Worm (Caenorhabditis elegans): ENCODE data around the gene ZK1127.5.

ZK1127.5 gene

DNA sequence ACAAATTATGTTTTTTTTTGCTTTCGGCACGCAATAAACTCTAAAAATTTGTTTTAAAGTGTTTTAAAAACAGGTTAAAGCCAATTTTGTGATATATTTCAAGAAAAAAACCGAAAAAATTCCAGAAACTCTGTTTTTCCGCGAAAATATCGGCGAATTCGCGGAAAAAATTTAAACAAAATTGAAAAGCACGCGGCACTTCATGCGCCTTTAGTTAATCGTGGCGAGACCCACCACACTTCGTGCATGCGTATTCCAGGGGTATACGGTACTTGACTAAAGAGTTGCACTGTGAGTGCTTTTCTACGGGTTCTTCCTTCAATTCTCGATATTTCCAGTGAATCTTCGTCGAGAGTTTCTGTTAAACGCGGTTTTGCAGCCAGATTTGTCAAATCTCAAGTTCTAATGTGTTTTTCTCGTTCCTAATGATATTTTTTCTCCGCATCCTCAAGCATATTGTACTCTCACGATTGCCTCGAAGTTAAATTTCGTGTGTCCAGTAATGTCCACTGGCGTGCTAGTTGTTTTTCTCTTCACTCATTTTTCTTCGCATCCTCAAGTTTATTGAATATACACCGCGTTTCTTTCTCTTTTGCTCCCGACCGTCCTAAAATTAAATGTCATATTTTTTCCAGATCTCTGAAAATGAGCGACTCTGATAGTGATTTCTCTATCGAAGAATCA is 12.7 kb upstream of the ZK1127.5 start, which contains the start of gene cin-4:
cin-4 (plus strand) TSS at position 634 of the 684 bp plus-strand sequence.
- TF ChIP-seq unc-130 (tag; optimal IDR thresholded peaks at IDR 0.05) (no peak), isw-1 (GFP tag; IDR thresholded peaks at IDR 0.05) (no peak), mep-1 (tag; optimal IDR thresholded peaks at IDR 0.05) (no peak), tbx-2 (tag; optimal IDR thresholded peaks at IDR 0.05) (no peak), lin-15B (tag; optimal IDR thresholded peaks at IDR 0.05) (no peak), snpc-4 (tag; optimal IDR thresholded peaks at IDR 0.05) (no peak), nhr-77 (tag; optimal IDR thresholded peaks at IDR 0.05) (no peak), aly-2 (tag; optimal IDR thresholded peaks at IDR 0.05) (no peak), pqm-1 (tag; optimal IDR thresholded peaks at IDR 0.05) (no peak)

ce11 chrII:7042090-7042489 is 8.4 kb upstream of the ZK1127.5 start:
- 0 out of 2 replicates have a peak, but pooled peaks have one; percentile 9 for TF ChIP-seq grh-1 (GFP tag; IDR thresholded peaks at IDR 0.05)
- peak; percentile 29 for TF ChIP-seq nhr-47 (tag; optimal IDR thresholded peaks at IDR 0.05)
- peak; percentile 57 for TF ChIP-seq nhr-19 (GFP tag; conservative IDR thresholded peaks at IDR 0.05)
- peak; percentile 32 for TF ChIP-seq nhr-90 (tag; optimal IDR thresholded peaks at IDR 0.05; ENCODE audit: poor library complexity)

DNA sequence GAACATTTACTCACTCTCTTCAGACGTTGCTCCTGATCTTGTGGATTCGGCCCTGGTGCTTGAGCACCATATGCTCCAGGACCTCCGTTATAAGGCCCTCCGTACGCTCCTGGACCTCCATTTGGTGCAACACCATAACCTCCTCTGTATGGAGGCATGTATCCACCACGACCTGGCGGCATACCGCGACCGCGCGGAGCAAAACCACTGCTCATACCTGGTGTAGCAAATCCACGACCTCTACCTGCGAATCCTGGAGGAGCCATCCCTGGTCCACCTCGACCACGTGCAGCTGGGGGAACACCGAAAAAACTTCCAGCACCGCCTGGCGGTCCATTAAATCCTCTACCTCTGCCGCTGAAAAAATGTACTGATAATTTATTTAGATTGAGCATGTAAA is 1.0 kb upstream of the ZK1127.5 start:
- TF ChIP-seq dsc-1 (tag; optimal IDR thresholded peaks at IDR 0.05) = no peak
- TF ChIP-seq efl-1 (optimal IDR thresholded peaks at IDR 0.05) = no peak
- TF ChIP-seq efl-1 (GFP tag; optimal IDR thresholded peaks at IDR 0.05 in 1 of 2) = peak in 1 of 2 experiments; percentile 59
- no peak for TF ChIP-seq hpl-2 (GFP tag; optimal IDR thresholded peaks at IDR 0.05)

DNA sequence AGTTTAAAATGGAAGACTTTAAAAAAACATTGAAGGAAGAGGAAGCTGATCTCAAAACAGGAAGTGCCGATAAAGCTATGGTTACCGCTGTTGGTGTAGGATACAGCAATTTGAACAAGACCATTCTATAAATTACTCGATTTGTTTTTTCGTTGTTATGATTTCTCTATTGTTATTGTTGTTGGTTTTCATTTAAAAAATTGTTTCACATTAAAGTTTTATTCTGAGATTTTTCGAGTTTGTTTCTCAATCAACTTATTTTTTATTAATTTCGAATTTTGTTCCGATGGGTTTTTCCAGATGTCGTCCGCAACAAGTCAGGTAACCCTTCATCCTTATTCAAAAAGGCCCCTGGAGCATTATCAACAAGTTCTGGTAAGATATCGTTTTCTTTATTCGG is 1.3 kb downstream of the ZK1127.5 start, which contains the start of gene ZK1127.12:
ZK1127.12 (plus strand) TSS at position 301 of the 400 bp plus-strand sequence.
- TF ChIP-seq nhr-77 (tag; optimal IDR thresholded peaks at IDR 0.05) (no peak), unc-98 (GFP tag; IDR thresholded peaks at IDR 0.05) (no peak), unc-86 (tag; optimal IDR thresholded peaks at IDR 0.05) (no peak), lir-3 (tag; optimal IDR thresholded peaks at IDR 0.05; ENCODE audit: poor library complexity) (no peak), hlh-4 (tag; optimal IDR thresholded peaks at IDR 0.05) (no peak), ama-1 (optimal IDR thresholded peaks at IDR 0.05) (no peak), sptf-1 (tag; optimal IDR thresholded peaks at IDR 0.05) (no peak), tbx-2 (tag; optimal IDR thresholded peaks at IDR 0.05) (no peak), pax-3 (tag; optimal IDR thresholded peaks at IDR 0.05) (no peak), lin-14 (GFP tag; optimal IDR thresholded peaks at IDR 0.05) (no peak), efl-3 (GFP tag; optimal IDR thresholded peaks at IDR 0.05) (no peak)

- TF ChIP-seq sptf-1 (tag; optimal IDR thresholded peaks at IDR 0.05) (no peak), efl-1 (optimal IDR thresholded peaks at IDR 0.05) (no peak), efl-1 (GFP tag; optimal IDR thresholded peaks at IDR 0.05 in 1 of 2) (peak in 1 of 2 experiments; percentile 67)
These were observed 2.5 kb downstream of the ZK1127.5 start, which contains the start of gene ZK1127.13 for ce11 chrII:7053001-7053400. Gene ZK1127.13, plus strand, starts transcription at chrII:7053301.

- TF ChIP-seq sox-4 (tag; optimal IDR thresholded peaks at IDR 0.05) (no peak), mef-2 (tag; optimal IDR thresholded peaks at IDR 0.05) (no peak), C04F5.9 (tag; optimal IDR thresholded peaks at IDR 0.05) (no peak), sup-37 (GFP tag; optimal IDR thresholded peaks at IDR 0.05) (no peak), nhr-76 (tag; optimal IDR thresholded peaks at IDR 0.05) (no peak), ceh-90 (tag; optimal IDR thresholded peaks at IDR 0.05) (no peak), vab-15 (tag; optimal IDR thresholded peaks at IDR 0.05) (no peak), nhr-20 (tag; optimal IDR thresholded peaks at IDR 0.05) (no peak), ceh-8 (GFP tag; optimal IDR thresholded peaks at IDR 0.05) (no peak), aha-1 (tag; optimal IDR thresholded peaks at IDR 0.05) (no peak)
These were observed 3.2 kb downstream of the ZK1127.5 start, which contains the start of gene ZK1127.4 for ce11 chrII:7053649-7054048. Gene ZK1127.4, plus strand, starts transcription at chrII:7053949.

Data from whole organism, L1 larva.